Worm (Caenorhabditis elegans) whole organism, late embryonic: ENCODE results near the gene gpa-1.
A peak's percentile ranks its signal among the peaks of the same experiment; 100 is the strongest.

Experiments
- C08G9.2 ChIP-seq: sonication (generic microtip); optimal IDR thresholded peaks from 2 replicates; lab custom pipeline; 2016; ENCODE audit warnings: mild to moderate bottlenecking, missing genetic modification characterization, moderate library complexity, missing compliant biosample characterization
- T23F11.4 ChIP-seq: fragments of 200-800 bp; sonication (Bioruptor generic); optimal IDR thresholded peaks from 2 replicates; lab custom pipeline; 2018; ENCODE audit warnings: mild to moderate bottlenecking, missing genetic modification characterization, missing compliant biosample characterization
- Y22D7AL.16 ChIP-seq: sonication (generic microtip); optimal IDR thresholded peaks from 2 replicates; lab custom pipeline; 2016; ENCODE audit warnings: missing genetic modification characterization, missing compliant biosample characterization
- ceh-14 ChIP-seq: sonication (generic microtip); optimal IDR thresholded peaks from 2 replicates; lab custom pipeline; 2016; ENCODE audit warnings: missing genotype, missing genetic modification characterization, missing compliant biosample characterization
- ceh-18 ChIP-seq: sonication (generic microtip); optimal IDR thresholded peaks from 2 replicates; lab custom pipeline; 2016; ENCODE audit warnings: missing genetic modification characterization, missing compliant biosample characterization
- ceh-2 ChIP-seq: sonication (generic microtip); optimal IDR thresholded peaks from 2 replicates; lab custom pipeline; 2016; ENCODE audit warnings: missing genotype, missing genetic modification characterization, missing compliant biosample characterization
- ceh-22 ChIP-seq: sonication (generic microtip); optimal IDR thresholded peaks from 2 replicates; lab custom pipeline; 2017; ENCODE audit warnings: missing biosample characterization, missing genetic modification characterization
- ceh-24 ChIP-seq: sonication (generic microtip); optimal IDR thresholded peaks from 2 replicates; lab custom pipeline; 2016; ENCODE audit warnings: mild to moderate bottlenecking, missing genetic modification characterization, missing compliant biosample characterization
- ceh-31 ChIP-seq: sonication (generic microtip); optimal IDR thresholded peaks from 2 replicates; lab custom pipeline; 2016; ENCODE audit warnings: missing genetic modification characterization, missing compliant biosample characterization
- ceh-34 ChIP-seq: sonication (generic microtip); optimal IDR thresholded peaks from 2 replicates; lab custom pipeline; 2016; ENCODE audit warnings: mild to moderate bottlenecking, missing genetic modification characterization, missing compliant biosample characterization
- ceh-45 ChIP-seq: fragments of 200-800 bp; sonication (Bioruptor generic); IDR thresholded peaks from 2 replicates; pipeline ENCODE4 v1.3.6; 2022; ENCODE audit warnings: missing genetic modification reagents, missing genetic modification characterization, missing compliant biosample characterization
- ceh-48 ChIP-seq: sonication (generic microtip); optimal IDR thresholded peaks from 2 replicates; lab custom pipeline; 2016; ENCODE audit warnings: missing genetic modification characterization, inconsistent platforms, missing compliant biosample characterization
- dve-1 ChIP-seq: sonication (generic microtip); optimal IDR thresholded peaks from 2 replicates; lab custom pipeline; 2017; ENCODE audit warnings: antibody characterized with exemption, mild to moderate bottlenecking, missing genetic modification characterization, missing compliant biosample characterization
- elt-2 ChIP-seq: sonication (generic microtip); optimal IDR thresholded peaks from 2 replicates; lab custom pipeline; 2016; ENCODE audit warnings: missing genetic modification reagents, missing genetic modification characterization, missing compliant biosample characterization
- eyg-1 ChIP-seq: sonication (generic microtip); optimal IDR thresholded peaks from 2 replicates; lab custom pipeline; 2016; ENCODE audit warnings: missing genotype, missing genetic modification characterization, missing compliant biosample characterization
- fax-1 ChIP-seq: sonication (generic microtip); optimal IDR thresholded peaks from 2 replicates; lab custom pipeline; 2016; ENCODE audit warnings: missing genotype, missing genetic modification characterization, missing compliant biosample characterization
- fkh-10 ChIP-seq: fragments of 150-350 bp; optimal IDR thresholded peaks from 2 replicates; lab custom pipeline; 2014; ENCODE audit warnings: missing biosample characterization, missing genetic modification reagents, missing genetic modification characterization
- hlh-13 ChIP-seq: fragments of 200-800 bp; sonication (Bioruptor generic); optimal IDR thresholded peaks from 2 replicates; lab custom pipeline; 2018; ENCODE audit warnings: mild to moderate bottlenecking, missing genetic modification characterization, missing compliant biosample characterization
- hlh-15 ChIP-seq: sonication (generic microtip); optimal IDR thresholded peaks from 2 replicates; lab custom pipeline; 2016; ENCODE audit warnings: missing genetic modification characterization, missing compliant biosample characterization
- hlh-6 ChIP-seq: sonication (generic microtip); optimal IDR thresholded peaks from 2 replicates; lab custom pipeline; 2016; ENCODE audit warnings: missing genotype, missing genetic modification characterization, missing compliant biosample characterization
- hlh-8 ChIP-seq: sonication (generic microtip); optimal IDR thresholded peaks from 2 replicates; lab custom pipeline; 2016; ENCODE audit warnings: missing genotype, missing genetic modification characterization, missing compliant biosample characterization
- lim-6 ChIP-seq: sonication (generic microtip); optimal IDR thresholded peaks from 2 replicates; lab custom pipeline; 2016; ENCODE audit warnings: missing genetic modification characterization, missing compliant biosample characterization
- nfya-1 ChIP-seq: sonication (generic microtip); optimal IDR thresholded peaks from 2 replicates; lab custom pipeline; 2017; ENCODE audit warnings: missing genetic modification characterization, mild to moderate bottlenecking, missing compliant biosample characterization, antibody characterized with exemption, moderate library complexity
- nhr-232 ChIP-seq: sonication (generic microtip); optimal IDR thresholded peaks from 2 replicates; lab custom pipeline; 2016; ENCODE audit warnings: missing genetic modification characterization, missing compliant biosample characterization
- pag-3 ChIP-seq: sonication (generic microtip); optimal IDR thresholded peaks from 2 replicates; lab custom pipeline; 2016; ENCODE audit warnings: missing compliant biosample characterization, missing genetic modification characterization, borderline replicate concordance
- pax-1 ChIP-seq: fragments of 150-350 bp; optimal IDR thresholded peaks from 2 replicates; lab custom pipeline; 2014; ENCODE audit warnings: missing biosample characterization, missing genetic modification characterization
- pha-2 ChIP-seq: sonication (generic microtip); optimal IDR thresholded peaks from 2 replicates; lab custom pipeline; 2017; ENCODE audit warnings: mild to moderate bottlenecking, missing genetic modification characterization, missing compliant biosample characterization
- pha-4 ChIP-seq: fragments of 150-350 bp; optimal IDR thresholded peaks from 2 replicates; lab custom pipeline; 2018; ENCODE audit warnings: missing biosample characterization, missing genetic modification reagents, missing genetic modification characterization
- pqm-1 ChIP-seq: sonication (generic microtip); optimal IDR thresholded peaks from 2 replicates; lab custom pipeline; 2016; ENCODE audit warnings: missing genetic modification characterization, missing compliant biosample characterization
- sox-2 ChIP-seq: fragments of 200-800 bp; sonication (Bioruptor generic); IDR thresholded peaks from 2 replicates; pipeline ENCODE4 v1.3.6; 2022; ENCODE audit warnings: missing genetic modification reagents, missing genetic modification characterization, missing compliant biosample characterization
- tbx-2 ChIP-seq: sonication (generic microtip); optimal IDR thresholded peaks from 2 replicates; lab custom pipeline; 2016; ENCODE audit warnings: missing genetic modification characterization, missing compliant biosample characterization
- tbx-7 ChIP-seq: sonication (generic microtip); optimal IDR thresholded peaks from 2 replicates; lab custom pipeline; 2016; ENCODE audit warnings: missing genotype, missing genetic modification characterization, missing compliant biosample characterization
- ttx-3 ChIP-seq: sonication (generic microtip); optimal IDR thresholded peaks from 2 replicates; lab custom pipeline; 2016; ENCODE audit warnings: missing genetic modification reagents, missing genetic modification characterization, missing compliant biosample characterization
- unc-3 ChIP-seq, 2 experiments: fragments of 200-800 bp in 1 of 2; sonication (Bioruptor generic) in 1 of 2; sonication (generic microtip) in 1 of 2; conservative IDR thresholded peaks in 1 of 2; optimal IDR thresholded peaks in 1 of 2; 2 replicates each; pipeline versions ENCODE4 v1.3.6 to Lab custom; 2016 to 2022; ENCODE audit warnings: missing compliant biosample characterization in 2 of 2, missing genetic modification characterization in 2 of 2, missing genetic modification reagents in 1 of 2
- unc-42 ChIP-seq: sonication (generic microtip); optimal IDR thresholded peaks from 2 replicates; lab custom pipeline; 2016; ENCODE audit warnings: missing genotype, missing genetic modification characterization, missing compliant biosample characterization
- unc-55 ChIP-seq: sonication (generic microtip); optimal IDR thresholded peaks from 2 replicates; lab custom pipeline; 2017; ENCODE audit warnings: missing biosample characterization, missing genetic modification reagents, missing genetic modification characterization
- zip-5 ChIP-seq: sonication (generic microtip); optimal IDR thresholded peaks from 2 replicates; lab custom pipeline; 2016; ENCODE audit warnings: missing genetic modification characterization, missing compliant biosample characterization
- ztf-16 ChIP-seq: sonication (generic microtip); optimal IDR thresholded peaks from 2 replicates; lab custom pipeline; 2017; ENCODE audit warnings: missing genetic modification characterization, missing compliant biosample characterization

Gene gpa-1

DNA sequence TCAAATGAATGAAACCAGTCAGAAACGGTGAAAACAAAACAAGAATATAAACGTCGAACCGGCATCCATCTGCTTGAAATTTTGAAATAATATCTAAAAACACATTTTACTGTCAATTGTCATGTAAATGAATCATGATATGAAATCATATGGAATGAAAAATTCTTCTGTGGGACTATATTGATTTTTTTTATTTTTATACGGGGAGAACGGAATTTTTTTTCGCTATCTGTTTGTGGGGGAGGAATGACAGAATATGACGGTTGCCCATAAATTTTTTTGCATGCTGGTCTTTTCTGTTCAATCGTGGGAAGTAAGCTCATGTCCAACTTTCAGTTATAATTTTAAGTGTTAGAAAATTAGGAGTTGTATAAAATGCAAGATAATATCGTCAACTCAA lies 32.8 kb downstream of the gpa-1 start, which contains the start of gene C06H2.7:
Gene C06H2.7, minus strand, starts transcription at position 101 of the 400 bp plus-strand sequence.
- TF ChIP-seq hlh-15 (tag; lab: Kevin White, UChicago): no peak
- TF ChIP-seq lim-6 (tag; lab: Kevin White, UChicago): no peak
- no peak for TF ChIP-seq fkh-10 (GFP tag; lab: Kevin White, UChicago)
- TF ChIP-seq dve-1 (tag; lab: Kevin White, UChicago): no peak
- TF ChIP-seq unc-55 (GFP tag; lab: Kevin White, UChicago): no peak
- TF ChIP-seq nfya-1 (tag; lab: Kevin White, UChicago): no peak

DNA sequence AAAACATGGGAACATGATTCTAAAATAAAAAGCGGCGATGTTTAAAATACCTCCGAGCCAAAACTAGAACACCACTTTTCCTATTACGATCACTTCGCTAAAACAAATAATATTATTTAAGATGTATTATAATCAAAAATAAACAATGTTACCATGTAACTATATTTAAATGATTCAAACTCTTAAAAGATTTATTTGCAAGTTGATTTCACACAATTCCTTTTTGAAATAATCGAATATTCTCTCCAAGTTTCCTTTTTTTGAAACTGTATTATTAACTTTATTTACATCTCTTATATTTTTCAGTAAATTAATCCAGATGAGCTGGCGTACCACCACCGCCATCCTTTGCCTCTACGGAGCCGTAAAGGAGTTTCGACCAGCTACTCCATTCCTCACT lies 36.3 kb downstream of the gpa-1 start, which contains the start of gene folt-1:
Gene folt-1, plus strand, starts transcription at position 301 of the 400 bp plus-strand sequence.
- TF ChIP-seq ceh-45 (GFP tag; lab: Robert Waterston, UW) (no peak), pha-4 (tag; lab: Kevin White, UChicago) (no peak), unc-3 (GFP tag; conservative IDR thresholded peaks at IDR 0.05; lab: Robert Waterston, UW) (no peak), unc-3 (tag; optimal IDR thresholded peaks at IDR 0.05; lab: Kevin White, UChicago) (no peak), ztf-16 (no peak), zip-5 (tag; lab: Kevin White, UChicago) (no peak), dve-1 (tag; lab: Kevin White, UChicago) (no peak)

DNA sequence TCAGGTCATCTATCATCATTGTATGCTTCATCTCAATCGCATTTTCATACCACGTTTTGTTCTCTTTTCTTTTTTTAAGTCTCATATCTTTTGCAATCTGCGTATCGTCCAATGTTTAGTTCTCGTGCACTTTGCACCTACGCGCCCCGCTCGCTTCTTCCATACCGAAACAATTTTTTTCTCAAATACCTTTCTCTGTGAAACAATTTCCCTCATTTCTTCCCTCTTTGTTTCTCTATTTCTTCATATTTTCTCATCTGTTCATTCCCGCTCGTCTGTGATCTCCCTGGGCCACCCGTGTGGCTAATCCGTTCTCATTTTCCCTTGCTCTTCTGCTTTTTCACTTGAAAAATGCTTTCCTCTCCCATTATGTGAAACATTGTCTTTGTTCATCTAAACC lies 37.2 kb downstream of the gpa-1 start:
- TF ChIP-seq hlh-13 (GFP tag; lab: Kevin White, UChicago): no peak
- peak; percentile 60 for TF ChIP-seq ceh-18 (tag; lab: Kevin White, UChicago)
- TF ChIP-seq unc-42: peak; percentile 3
- TF ChIP-seq unc-3 (GFP tag; conservative IDR thresholded peaks at IDR 0.05; lab: Robert Waterston, UW): no peak
- TF ChIP-seq unc-3 (tag; optimal IDR thresholded peaks at IDR 0.05; lab: Kevin White, UChicago): no peak

DNA sequence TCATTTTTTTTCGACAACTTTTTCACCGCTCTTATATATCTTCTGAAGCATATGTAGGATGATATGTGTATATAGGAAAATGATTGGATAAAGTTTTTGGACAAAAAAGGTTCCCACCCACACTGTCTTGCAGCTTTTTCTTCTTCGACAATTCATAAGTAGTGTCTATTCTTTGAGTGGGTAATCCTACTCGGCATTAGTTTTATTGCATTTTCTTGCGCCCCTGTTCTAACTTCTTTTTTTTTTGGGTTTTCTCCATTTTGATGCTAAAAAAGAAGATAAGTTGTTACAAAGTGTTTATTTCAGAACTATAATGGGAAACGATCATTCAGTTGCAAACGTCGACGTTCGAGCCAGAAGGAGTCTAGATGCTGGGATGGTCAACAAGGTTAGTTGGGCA lies 43.2 kb downstream of the gpa-1 start, which contains the start of gene glb-3:
Gene glb-3, plus strand, starts transcription at position 301 of the 400 bp plus-strand sequence.
- no peak for TF ChIP-seq pag-3
- TF ChIP-seq ceh-14: no peak
- no peak for TF ChIP-seq ztf-16
- TF ChIP-seq ceh-34: no peak
- TF ChIP-seq elt-2 (tag; lab: Kevin White, UChicago): no peak
- no peak for TF ChIP-seq Y22D7AL.16 (tag; lab: Kevin White, UChicago)
- TF ChIP-seq ceh-48 (tag; lab: Kevin White, UChicago): no peak
- TF ChIP-seq nhr-232: no peak
- TF ChIP-seq ceh-24 (tag; lab: Kevin White, UChicago): no peak
- TF ChIP-seq ceh-31 (tag; lab: Kevin White, UChicago): no peak
- TF ChIP-seq tbx-2 (tag; lab: Kevin White, UChicago): no peak
- no peak for TF ChIP-seq ceh-22
- TF ChIP-seq pqm-1 (tag; lab: Kevin White, UChicago): no peak

DNA sequence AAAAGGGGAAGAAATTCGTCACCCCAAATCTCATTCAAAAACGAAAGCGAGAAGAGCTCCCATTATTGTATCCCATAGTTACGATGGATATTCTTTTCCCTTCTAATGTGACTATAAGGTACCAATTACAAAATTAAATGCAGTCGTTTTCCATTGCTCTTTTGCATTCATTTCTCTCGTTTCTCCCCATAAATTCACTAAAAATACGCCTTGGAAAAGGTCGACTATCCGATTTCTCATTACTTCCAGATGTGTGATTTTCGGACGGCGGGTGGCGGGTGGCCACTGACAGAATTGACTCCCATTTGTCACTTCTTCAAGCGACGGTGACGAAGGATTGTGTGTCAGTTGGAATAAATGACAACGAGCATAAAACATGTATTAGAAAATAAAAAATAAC lies 44.0 kb downstream of the gpa-1 start:
- no peak for TF ChIP-seq ttx-3
- TF ChIP-seq sox-2 (GFP tag; lab: Robert Waterston, UW): no peak
- peak; percentile 15 for TF ChIP-seq hlh-8 (tag; lab: Kevin White, UChicago)
- TF ChIP-seq, all 69 proteins: peak for 1

DNA sequence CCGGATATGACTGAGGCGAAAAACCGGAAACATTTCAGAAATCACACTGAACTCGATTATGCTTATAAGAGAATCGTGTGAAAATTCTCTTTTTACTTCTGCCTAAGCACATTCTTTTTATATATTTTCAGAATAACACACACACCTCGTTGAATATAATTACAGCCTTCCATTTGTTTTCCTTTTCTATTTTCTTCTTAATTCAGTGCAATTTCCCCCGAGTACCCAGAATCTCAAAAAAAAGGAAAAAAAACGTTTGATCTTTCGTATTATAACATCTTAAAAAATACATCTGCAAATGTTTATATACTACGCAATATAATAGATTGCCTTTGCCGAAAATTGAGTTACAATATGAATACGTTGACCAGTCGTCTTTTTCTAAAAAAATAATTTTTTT lies 45.7 kb downstream of the gpa-1 start:
- no peak for TF ChIP-seq tbx-7 (tag; lab: Kevin White, UChicago)

DNA sequence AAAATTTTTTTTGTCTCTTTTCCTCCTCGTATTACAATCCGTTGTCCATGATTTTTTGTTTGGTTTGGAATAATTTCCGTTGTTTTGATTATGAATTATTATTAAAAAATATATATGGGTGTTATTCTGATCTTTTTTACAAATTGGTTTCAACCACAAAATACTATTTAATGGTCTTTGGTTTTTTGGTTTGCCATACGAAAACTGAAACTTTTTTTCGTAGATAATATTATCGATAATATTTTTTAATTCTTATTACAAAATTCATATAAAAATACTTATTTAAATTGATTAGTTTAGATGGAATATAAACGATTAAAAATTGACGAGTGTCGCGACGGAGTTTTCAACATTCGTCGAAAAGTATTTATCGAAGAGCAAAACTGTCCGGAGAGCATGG lies 50.3 kb downstream of the gpa-1 start, which contains the start of gene jmjd-5:
Gene jmjd-5, plus strand, starts transcription at position 301 of the 400 bp plus-strand sequence.
- TF ChIP-seq pha-2 (tag; lab: Kevin White, UChicago) (no peak), pha-4 (tag; lab: Kevin White, UChicago) (no peak), T23F11.4 (no peak), ceh-48 (tag; lab: Kevin White, UChicago) (no peak), pqm-1 (tag; lab: Kevin White, UChicago) (no peak), zip-5 (tag; lab: Kevin White, UChicago) (no peak), fax-1 (no peak), hlh-6 (tag; lab: Kevin White, UChicago) (no peak), ceh-2 (tag; lab: Kevin White, UChicago) (no peak), C08G9.2 (tag; lab: Kevin White, UChicago) (no peak), ztf-16 (no peak), ceh-18 (tag; lab: Kevin White, UChicago) (no peak), unc-42 (no peak), eyg-1 (tag; lab: Kevin White, UChicago) (no peak), pax-1 (tag; lab: Kevin White, UChicago) (no peak)
